Worm (Caenorhabditis elegans): ENCODE measurements around the gene kin-21.

DNA sequence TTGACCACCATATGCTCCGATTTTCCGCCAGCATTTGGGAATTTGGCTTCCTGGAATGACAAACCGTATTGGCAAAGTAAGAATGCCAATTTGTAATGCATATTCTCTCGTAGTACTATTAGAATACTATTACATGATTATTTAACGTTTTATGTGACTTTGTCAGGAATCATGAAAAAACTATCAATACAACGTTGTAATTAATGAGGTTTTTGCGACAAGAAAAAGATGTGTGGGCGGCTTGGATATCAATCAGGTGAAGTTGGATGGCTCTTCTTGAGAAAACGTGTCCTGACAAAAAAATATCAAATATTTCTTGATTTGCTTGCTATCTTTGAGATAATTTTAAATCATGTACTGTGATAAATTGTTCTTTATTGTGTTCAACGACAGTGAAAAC, 15.4 kb downstream of the kin-21 start, which contains the start of gene K07F5.7:
- TF ChIP-seq hmbx-1 (tag; optimal IDR thresholded peaks at IDR 0.05) (no peak), tbx-37 (GFP tag; conservative IDR thresholded peaks at IDR 0.05) (no peak)
